Worm (Caenorhabditis elegans): ENCODE data around the gene C40H1.8.

DNA sequence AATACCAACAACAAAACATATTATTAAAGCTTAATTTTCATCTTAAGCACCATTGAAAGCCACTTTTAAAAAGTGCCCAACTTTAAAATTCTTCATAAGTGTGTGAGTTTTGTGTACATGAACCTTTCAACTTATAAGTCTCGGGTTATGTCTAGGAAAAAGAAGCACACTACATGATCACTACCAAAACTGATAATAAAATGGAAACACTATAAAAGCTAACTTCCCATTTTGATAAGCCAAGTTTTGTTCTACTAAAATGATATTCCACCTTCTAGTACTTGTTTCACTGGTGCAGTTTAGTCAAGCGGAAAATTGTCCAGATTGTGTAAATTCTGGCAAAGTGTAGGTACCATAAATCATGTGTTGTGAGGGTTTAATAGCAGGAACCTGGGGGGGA is at the start of gene C40H1.8:
- TF ChIP-seq ama-1 (optimal IDR thresholded peaks at IDR 0.05) (no peak), tbx-11 (GFP tag; IDR thresholded peaks at IDR 0.05) (no peak), F13C5.2 (tag; optimal IDR thresholded peaks at IDR 0.05) (no peak), tbx-37 (GFP tag; conservative IDR thresholded peaks at IDR 0.05) (no peak), scrt-1 (GFP tag; IDR thresholded peaks at IDR 0.05) (no peak), B0310.2 (tag; optimal IDR thresholded peaks at IDR 0.05) (no peak), ets-7 (tag; optimal IDR thresholded peaks at IDR 0.05) (no peak), flt-1 (GFP tag; IDR thresholded peaks at IDR 0.05) (no peak), ceh-36 (tag; optimal IDR thresholded peaks at IDR 0.05) (no peak)

Measured in whole organism, early embryonic.